Fruit fly (Drosophila melanogaster): ENCODE measurements around the gene path.

path gene

dm6 chr3L:9461670-9462246, 43.4 kb downstream of the path start:
- TF ChIP-seq ey (GFP tag; optimal IDR thresholded peaks at IDR 0.05) (no peak), Dif (GFP tag; optimal IDR thresholded peaks at IDR 0.05; ENCODE audit: partially characterized antibody) (peak; percentile 32)

dm6 chr3L:9460775-9461491, 44.2 kb downstream of the path start, which contains the start of the genes CG3434 and CG44838:
CG3434 (minus strand) TSS chr3L:9460799.
CG44838 (plus strand) TSS chr3L:9461050.
- TF ChIP-seq Vsx2 (GFP tag; optimal IDR thresholded peaks at IDR 0.05; ENCODE audit: partially characterized antibody) = no peak
- peak; percentile 76 for TF ChIP-seq Hnf4 (GFP tag; optimal IDR thresholded peaks at IDR 0.05)
- peak; percentile 70 for TF ChIP-seq Hr83 (GFP tag; optimal IDR thresholded peaks at IDR 0.05; ENCODE audit: poor library complexity, severe bottlenecking)
- peak; percentile 71 for TF ChIP-seq OdsH (GFP tag; optimal IDR thresholded peaks at IDR 0.05)
- no peak for TF ChIP-seq CG32264 (GFP tag; optimal IDR thresholded peaks at IDR 0.05)
- TF ChIP-seq Hr78 (GFP tag; optimal IDR thresholded peaks at IDR 0.05) = no peak
- peak; percentile 57 for TF ChIP-seq brk (GFP tag; optimal IDR thresholded peaks at IDR 0.05)
- TF ChIP-seq h (GFP tag; optimal IDR thresholded peaks at IDR 0.05) = peak; percentile 89
- TF ChIP-seq Dfd (GFP tag; optimal IDR thresholded peaks at IDR 0.05) = no peak
- peak in 1 of 2 experiments; percentile 82 for TF ChIP-seq foxo (GFP tag; optimal IDR thresholded peaks at IDR 0.05)
- TF ChIP-seq dmrt93B (GFP tag; optimal IDR thresholded peaks at IDR 0.05) = peak; percentile 42
- no peak for TF ChIP-seq lola (GFP tag; optimal IDR thresholded peaks at IDR 0.05)
- TF ChIP-seq N (GFP tag; optimal IDR thresholded peaks at IDR 0.05) = no peak
- peak; percentile 77 for TF ChIP-seq fru (GFP tag; optimal IDR thresholded peaks at IDR 0.05)
- no peak for TF ChIP-seq Abd-B (GFP tag; optimal IDR thresholded peaks at IDR 0.05)
- TF ChIP-seq rgr (GFP tag; optimal IDR thresholded peaks at IDR 0.05) = peak; percentile 82
- TF ChIP-seq tai (GFP tag; optimal IDR thresholded peaks at IDR 0.05) = peak; percentile 69
- TF ChIP-seq usp (GFP tag; optimal IDR thresholded peaks at IDR 0.05) = no peak
- peak; percentile 85 for TF ChIP-seq psq (GFP tag; optimal IDR thresholded peaks at IDR 0.05)
- no peak for TF ChIP-seq Dif (GFP tag; optimal IDR thresholded peaks at IDR 0.05; ENCODE audit: partially characterized antibody)
- peak; percentile 79 for TF ChIP-seq Jra (GFP tag; optimal IDR thresholded peaks at IDR 0.05)
- TF ChIP-seq woc (GFP tag; optimal IDR thresholded peaks at IDR 0.05) = peak; percentile 79
- peak; percentile 61 for TF ChIP-seq CG9705 (GFP tag; optimal IDR thresholded peaks at IDR 0.05)
- peak; percentile 73 for TF ChIP-seq Sp1 (GFP tag; optimal IDR thresholded peaks at IDR 0.05)
- no peak for TF ChIP-seq dl (GFP tag; optimal IDR thresholded peaks at IDR 0.05; ENCODE audit: insufficient read depth in 1 of 2, partially characterized antibody in 2 of 2)
- TF ChIP-seq pan (optimal IDR thresholded peaks at IDR 0.05) = no peak
- no peak for TF ChIP-seq Mio (GFP tag; optimal IDR thresholded peaks at IDR 0.05)
- peak; percentile 77 for TF ChIP-seq br (GFP tag; optimal IDR thresholded peaks at IDR 0.05)
- TF ChIP-seq dsf (GFP tag; optimal IDR thresholded peaks at IDR 0.05; ENCODE audit: borderline replicate concordance) = peak; percentile 70
- no peak for TF ChIP-seq jim (GFP tag; optimal IDR thresholded peaks at IDR 0.05)
- TF ChIP-seq HLH106 (tag; optimal IDR thresholded peaks at IDR 0.05) = peak; percentile 76
- TF ChIP-seq sage (GFP tag; optimal IDR thresholded peaks at IDR 0.05) = peak; percentile 78
- TF ChIP-seq GATAd (GFP tag; optimal IDR thresholded peaks at IDR 0.05) = no peak
- TF ChIP-seq ey (GFP tag; optimal IDR thresholded peaks at IDR 0.05) = peak; percentile 76
- TF ChIP-seq Rel (GFP tag; optimal IDR thresholded peaks at IDR 0.05) = peak; percentile 34
- peak; percentile 96 for TF ChIP-seq Rel (tag; optimal IDR thresholded peaks at IDR 0.05)
- TF ChIP-seq sv (GFP tag; optimal IDR thresholded peaks at IDR 0.05) = peak; percentile 84
- no peak for TF ChIP-seq CrebA (GFP tag; optimal IDR thresholded peaks at IDR 0.05; ENCODE audit: borderline replicate concordance)
- peak; percentile 92 for TF ChIP-seq Myc (optimal IDR thresholded peaks at IDR 0.05)

All from whole organism, wandering third instar larva.